Worm (Caenorhabditis elegans): ENCODE measurements around the gene sre-13.

sre-13 gene

DNA sequence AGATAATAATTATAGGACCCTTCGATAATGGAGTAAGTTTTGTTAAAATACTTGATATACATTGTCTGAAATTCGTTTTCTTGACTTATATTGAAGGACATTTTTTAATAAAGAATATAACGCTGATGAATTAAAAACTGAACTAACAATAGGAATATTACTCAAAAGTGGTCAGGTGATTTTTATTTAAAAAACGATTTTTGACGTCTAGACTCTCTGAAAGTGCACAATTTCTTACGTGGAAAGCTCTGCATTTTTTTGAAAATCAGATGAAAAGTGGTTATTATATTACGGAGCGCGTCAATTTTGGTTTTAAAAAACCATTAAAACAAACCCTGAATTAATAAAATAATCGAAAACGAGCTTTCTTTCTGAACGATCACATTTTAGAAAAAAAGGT is at the start of gene sre-13:
Gene sre-13, minus strand, starts transcription at position 101 of the 400 bp plus-strand sequence.
- TF ChIP-seq hlh-17 (GFP tag; optimal IDR thresholded peaks at IDR 0.05; ENCODE audit: borderline replicate concordance) (no peak), dpl-1 (GFP tag; optimal IDR thresholded peaks at IDR 0.05) (no peak), pqm-1 (tag; optimal IDR thresholded peaks at IDR 0.05) (no peak), fkh-4 (tag; optimal IDR thresholded peaks at IDR 0.05; ENCODE audit: borderline replicate concordance) (no peak), unc-86 (tag; optimal IDR thresholded peaks at IDR 0.05) (no peak)

- TF ChIP-seq aly-2 (tag; optimal IDR thresholded peaks at IDR 0.05): no peak
- TF ChIP-seq tbx-2 (tag; optimal IDR thresholded peaks at IDR 0.05): peak; percentile 16
- peak; percentile 61 for TF ChIP-seq nhr-77 (tag; optimal IDR thresholded peaks at IDR 0.05)
- no peak for TF ChIP-seq xbp-1 (tag; optimal IDR thresholded peaks at IDR 0.05)
- no peak for TF ChIP-seq C04F5.9 (tag; optimal IDR thresholded peaks at IDR 0.05)
- TF ChIP-seq fkh-4 (tag; optimal IDR thresholded peaks at IDR 0.05; ENCODE audit: borderline replicate concordance): no peak
- TF ChIP-seq Y116A8C.19 (tag; optimal IDR thresholded peaks at IDR 0.05; ENCODE audit: borderline replicate concordance): no peak
These were observed 47.7 kb upstream of the sre-13 start, which contains the start of gene unc-52 for ce11 chrII:14684377-14684776. unc-52 (minus strand) TSS chrII:14684456.

DNA sequence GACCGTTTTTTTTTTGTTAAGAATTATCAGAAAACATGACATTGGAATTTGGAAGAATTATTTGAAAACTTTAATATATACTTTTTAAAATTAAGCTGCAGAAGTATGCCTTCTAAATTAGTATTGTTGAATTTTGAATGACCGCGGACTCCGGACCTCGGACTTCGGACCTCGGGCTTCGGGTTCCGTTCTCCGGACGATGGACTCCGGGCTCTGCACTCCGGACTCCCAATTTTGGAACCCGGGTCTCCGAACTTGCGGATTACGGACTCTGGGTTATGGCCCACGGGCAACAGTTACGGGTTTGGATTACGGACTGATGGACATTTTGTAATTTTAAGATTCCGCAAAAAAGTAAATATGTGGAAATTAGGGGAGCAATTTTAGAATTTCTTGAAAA is 47.0 kb upstream of the sre-13 start:
- TF ChIP-seq tlp-1 (tag; optimal IDR thresholded peaks at IDR 0.05): no peak
- TF ChIP-seq ces-1 (GFP tag; optimal IDR thresholded peaks at IDR 0.05): no peak
- no peak for TF ChIP-seq C04F5.9 (tag; optimal IDR thresholded peaks at IDR 0.05)
- TF ChIP-seq nhr-11 (tag; optimal IDR thresholded peaks at IDR 0.05): no peak
- no peak for TF ChIP-seq rnt-1 (tag; optimal IDR thresholded peaks at IDR 0.05)
- no peak for TF ChIP-seq unc-86 (tag; optimal IDR thresholded peaks at IDR 0.05)
- TF ChIP-seq lin-13 (GFP tag; optimal IDR thresholded peaks at IDR 0.05): no peak
- TF ChIP-seq F16B12.6 (tag; optimal IDR thresholded peaks at IDR 0.05): no peak
- TF ChIP-seq nhr-71 (tag; optimal IDR thresholded peaks at IDR 0.05): no peak
- no peak for TF ChIP-seq pax-3 (tag; optimal IDR thresholded peaks at IDR 0.05)
- no peak for TF ChIP-seq nhr-85 (tag)
- no peak for TF ChIP-seq Y116A8C.19 (tag; optimal IDR thresholded peaks at IDR 0.05; ENCODE audit: borderline replicate concordance)
- no peak for TF ChIP-seq xbp-1 (tag; optimal IDR thresholded peaks at IDR 0.05)
- TF ChIP-seq alr-1 (tag; optimal IDR thresholded peaks at IDR 0.05; ENCODE audit: borderline replicate concordance): no peak

ce11 chrII:14678157-14678556 is 41.5 kb upstream of the sre-13 start, which contains the start of gene hhat-1:
hhat-1 (plus strand) TSS chrII:14678457.
- TF ChIP-seq blmp-1 (tag; optimal IDR thresholded peaks at IDR 0.05) (peak; percentile 71), unc-30 (tag; optimal IDR thresholded peaks at IDR 0.05) (no peak)

DNA sequence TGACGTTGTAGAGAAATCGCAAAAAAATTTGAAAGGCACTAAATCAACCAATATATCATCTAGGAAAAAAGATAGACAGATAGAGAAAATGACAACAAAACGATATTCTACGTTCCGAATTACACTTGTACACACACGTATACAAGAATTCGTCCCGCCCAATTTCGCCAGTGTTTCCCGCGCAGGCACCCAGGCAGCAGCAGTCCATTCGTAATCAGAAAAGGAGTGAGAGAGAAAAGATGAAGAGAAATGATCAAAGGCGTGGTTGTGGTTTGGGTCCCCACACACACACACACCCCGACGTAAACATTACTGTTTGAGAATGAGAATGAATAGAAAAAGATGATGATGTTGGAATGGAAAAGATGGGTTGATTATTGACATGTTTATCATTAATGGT is 37.0 kb upstream of the sre-13 start:
- peak; percentile 36 for TF ChIP-seq nhr-20 (tag; optimal IDR thresholded peaks at IDR 0.05)
- no peak for TF ChIP-seq ets-5 (GFP tag; IDR thresholded peaks at IDR 0.05)
- TF ChIP-seq egl-13 (tag; optimal IDR thresholded peaks at IDR 0.05): no peak
- peak; percentile 86 for TF ChIP-seq blmp-1 (tag; optimal IDR thresholded peaks at IDR 0.05)
- TF ChIP-seq lin-35 (GFP tag; optimal IDR thresholded peaks at IDR 0.05): peak in 1 of 2 experiments; percentile 11
- peak; percentile 40 for TF ChIP-seq snu-23 (GFP tag; optimal IDR thresholded peaks at IDR 0.05)
- peak; percentile 84 for TF ChIP-seq nhr-85 (tag)
- TF ChIP-seq lin-14 (GFP tag; optimal IDR thresholded peaks at IDR 0.05): peak; percentile 77
- no peak for TF ChIP-seq unc-86 (tag; optimal IDR thresholded peaks at IDR 0.05)
- peak in 4 of 6 experiments; percentile 6 to 51 (median 46) for TF ChIP-seq elt-3 (tag; optimal IDR thresholded peaks at IDR 0.05)
- TF ChIP-seq ztf-4 (tag; optimal IDR thresholded peaks at IDR 0.05): no peak
- no peak for TF ChIP-seq nhr-77 (tag; optimal IDR thresholded peaks at IDR 0.05)

DNA sequence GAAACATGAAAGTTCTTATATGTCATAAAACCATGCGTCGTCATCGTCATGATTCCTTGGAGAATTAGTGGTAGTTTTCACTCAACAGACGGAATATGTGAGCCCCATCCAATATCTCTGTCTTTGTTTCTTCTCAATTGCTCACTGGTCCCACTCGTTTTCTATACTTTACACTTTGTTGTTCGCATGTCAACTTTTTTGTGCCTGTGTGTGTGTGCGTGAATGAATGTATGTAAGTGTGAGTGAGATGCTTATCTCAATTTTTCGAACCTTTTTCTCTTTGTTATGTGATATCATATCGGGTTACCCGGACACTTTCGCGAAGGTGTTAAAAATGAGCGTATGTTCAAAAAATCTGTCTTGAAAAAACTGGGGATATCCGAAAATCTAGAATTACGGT is 35.5 kb upstream of the sre-13 start:
- TF ChIP-seq nhr-76 (tag; optimal IDR thresholded peaks at IDR 0.05): no peak
- TF ChIP-seq lin-14 (GFP tag; optimal IDR thresholded peaks at IDR 0.05): peak; percentile 52

Data from whole organism, L1 larva.